Fruit fly (Drosophila melanogaster): ENCODE data around the gene comt.

Gene comt

dm6 chrX:13229217-13229616 lies 29.6 kb upstream of the comt start:
- TF ChIP-seq Rel (GFP tag; optimal IDR thresholded peaks at IDR 0.05), result no peak
- peak; percentile 72 for TF ChIP-seq Rel (tag; optimal IDR thresholded peaks at IDR 0.05)
- TF ChIP-seq Dfd (GFP tag; optimal IDR thresholded peaks at IDR 0.05), result no peak
- TF ChIP-seq psq (GFP tag; optimal IDR thresholded peaks at IDR 0.05), result peak; percentile 11
- TF ChIP-seq jim (GFP tag; optimal IDR thresholded peaks at IDR 0.05), result no peak
- no peak for TF ChIP-seq dl (GFP tag; optimal IDR thresholded peaks at IDR 0.05; ENCODE audit: insufficient read depth in 1 of 2, partially characterized antibody in 2 of 2)
- no peak for TF ChIP-seq Abd-B (GFP tag; optimal IDR thresholded peaks at IDR 0.05)
- TF ChIP-seq Hr83 (GFP tag; optimal IDR thresholded peaks at IDR 0.05; ENCODE audit: poor library complexity, severe bottlenecking), result peak; percentile 28
- TF ChIP-seq dsf (GFP tag; optimal IDR thresholded peaks at IDR 0.05; ENCODE audit: borderline replicate concordance), result no peak
- TF ChIP-seq rgr (GFP tag; optimal IDR thresholded peaks at IDR 0.05), result peak; percentile 51
- TF ChIP-seq N (GFP tag; optimal IDR thresholded peaks at IDR 0.05), result no peak
- no peak for TF ChIP-seq Mio (GFP tag; optimal IDR thresholded peaks at IDR 0.05)
- TF ChIP-seq OdsH (GFP tag; optimal IDR thresholded peaks at IDR 0.05), result peak; percentile 28
- no peak for TF ChIP-seq pan (optimal IDR thresholded peaks at IDR 0.05)
- TF ChIP-seq foxo (GFP tag; optimal IDR thresholded peaks at IDR 0.05), result peak in 1 of 2 experiments; percentile 20
- no peak for TF ChIP-seq sv (GFP tag; optimal IDR thresholded peaks at IDR 0.05)
- TF ChIP-seq Dif (GFP tag; optimal IDR thresholded peaks at IDR 0.05; ENCODE audit: partially characterized antibody), result no peak
- TF ChIP-seq br (GFP tag; optimal IDR thresholded peaks at IDR 0.05), result peak; percentile 0
- TF ChIP-seq h (GFP tag; optimal IDR thresholded peaks at IDR 0.05), result peak; percentile 15
- no peak for TF ChIP-seq GATAd (GFP tag; optimal IDR thresholded peaks at IDR 0.05)
- TF ChIP-seq fru (GFP tag; optimal IDR thresholded peaks at IDR 0.05), result peak; percentile 8
- TF ChIP-seq ey (GFP tag; optimal IDR thresholded peaks at IDR 0.05), result no peak
- no peak for TF ChIP-seq CrebA (GFP tag; optimal IDR thresholded peaks at IDR 0.05; ENCODE audit: borderline replicate concordance)
- no peak for TF ChIP-seq CG32264 (GFP tag; optimal IDR thresholded peaks at IDR 0.05)

DNA sequence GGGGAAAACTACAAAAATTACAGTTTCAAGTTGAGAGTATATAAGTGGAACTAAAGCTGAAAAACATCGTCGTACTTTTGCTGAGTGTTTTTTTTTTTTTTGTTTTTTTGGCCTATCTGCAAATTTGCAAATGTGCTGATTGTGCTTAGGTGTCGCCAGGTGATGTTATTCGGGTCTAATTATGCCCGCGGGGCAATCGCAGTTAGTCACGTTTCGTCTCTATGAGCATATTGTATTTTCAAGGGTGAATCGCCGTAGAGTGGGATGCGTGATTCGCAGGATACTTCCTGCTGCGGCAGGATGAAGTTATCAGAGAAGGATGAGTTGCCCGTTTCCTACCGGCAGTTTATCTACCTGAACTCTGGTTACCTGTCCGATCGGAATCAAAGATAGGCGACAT lies 29.0 kb upstream of the comt start:
- no peak for TF ChIP-seq br (GFP tag; optimal IDR thresholded peaks at IDR 0.05)
- TF ChIP-seq dmrt93B (GFP tag; optimal IDR thresholded peaks at IDR 0.05), result no peak
- TF ChIP-seq Jra (GFP tag; optimal IDR thresholded peaks at IDR 0.05), result no peak
- no peak for TF ChIP-seq rgr (GFP tag; optimal IDR thresholded peaks at IDR 0.05)
- TF ChIP-seq psq (GFP tag; optimal IDR thresholded peaks at IDR 0.05), result no peak
- no peak for TF ChIP-seq pan (optimal IDR thresholded peaks at IDR 0.05)
- no peak for TF ChIP-seq foxo (GFP tag; optimal IDR thresholded peaks at IDR 0.05)
- no peak for TF ChIP-seq usp (GFP tag; optimal IDR thresholded peaks at IDR 0.05)
- no peak for TF ChIP-seq tai (GFP tag; optimal IDR thresholded peaks at IDR 0.05)
- no peak for TF ChIP-seq Rel (GFP tag; optimal IDR thresholded peaks at IDR 0.05)
- TF ChIP-seq Rel (tag; optimal IDR thresholded peaks at IDR 0.05), result no peak
- no peak for TF ChIP-seq Vsx2 (GFP tag; optimal IDR thresholded peaks at IDR 0.05; ENCODE audit: partially characterized antibody)
- TF ChIP-seq fru (GFP tag; optimal IDR thresholded peaks at IDR 0.05), result no peak
- TF ChIP-seq GATAd (GFP tag; optimal IDR thresholded peaks at IDR 0.05), result no peak

DNA sequence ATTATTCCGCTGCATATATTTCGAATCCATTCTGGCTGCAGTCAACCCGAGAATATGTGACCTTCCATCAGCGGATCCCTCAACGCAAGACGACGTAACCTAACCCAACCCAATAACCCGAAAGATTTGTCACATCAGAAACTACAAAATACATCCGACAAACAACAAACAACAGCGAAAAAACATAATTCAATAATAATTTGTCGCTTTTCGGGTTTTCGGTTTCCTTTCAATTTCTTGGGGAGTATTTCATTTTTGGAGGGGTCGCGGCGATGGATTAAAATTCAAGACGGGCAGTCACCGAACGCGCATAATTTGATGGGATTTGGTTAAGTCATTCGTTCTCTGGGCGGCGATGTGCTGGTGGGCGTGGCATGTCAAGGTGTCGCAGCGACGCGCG lies 27.8 kb upstream of the comt start:
- TF ChIP-seq tai (GFP tag; optimal IDR thresholded peaks at IDR 0.05), result no peak
- no peak for TF ChIP-seq Sp1 (GFP tag; optimal IDR thresholded peaks at IDR 0.05)
- no peak for TF ChIP-seq h (GFP tag; optimal IDR thresholded peaks at IDR 0.05)

- TF ChIP-seq pan (optimal IDR thresholded peaks at IDR 0.05) (no peak), dl (GFP tag; optimal IDR thresholded peaks at IDR 0.05; ENCODE audit: insufficient read depth in 1 of 2, partially characterized antibody in 2 of 2) (no peak), sv (GFP tag; optimal IDR thresholded peaks at IDR 0.05) (peak; percentile 78), foxo (GFP tag; optimal IDR thresholded peaks at IDR 0.05) (peak in 1 of 2 experiments; percentile 23)
Measured at dm6 chrX:13232406-13233195, 26.2 kb upstream of the comt start.

Measured in whole organism, wandering third instar larva.